Fruit fly (Drosophila melanogaster) whole organism, prepupa: ENCODE data around the gene Rhp.

Experiments
- Blimp-1 ChIP-seq: fragments of 200-800 bp; sonication (Bioruptor generic); optimal IDR thresholded peaks from 3 replicates; lab custom pipeline; 2017; ENCODE audit warnings: missing biosample characterization, missing genetic modification characterization, mild to moderate bottlenecking, moderate library complexity, missing genetic modification reagents
- CG11294 ChIP-seq: fragments of 200-800 bp; sonication (Bioruptor generic); IDR thresholded peaks from 2 replicates; pipeline ENCODE4 v1.3.6; 2022; ENCODE audit warnings: missing biosample characterization, missing genetic modification characterization
- CG11762 ChIP-seq: fragments of 200-800 bp; sonication (Bioruptor generic); optimal IDR thresholded peaks from 3 replicates; lab custom pipeline; 2016; ENCODE audit warnings: missing biosample characterization, missing genetic modification characterization; ENCODE audit not compliant: insufficient read depth
- CG15336 ChIP-seq: fragments of 200-800 bp; sonication (Bioruptor generic); IDR thresholded peaks from 2 replicates; pipeline ENCODE4 v1.3.6; 2022; ENCODE audit warnings: missing biosample characterization, missing genetic modification characterization
- CG1621 ChIP-seq: fragments of 200-800 bp; sonication (Bioruptor generic); optimal IDR thresholded peaks from 3 replicates; lab custom pipeline; 2018; ENCODE audit warnings: missing biosample characterization, mild to moderate bottlenecking, missing genetic modification characterization
- CG16779 ChIP-seq: fragments of 200-800 bp; sonication (Bioruptor generic); optimal IDR thresholded peaks from 3 replicates; lab custom pipeline; 2017; ENCODE audit warnings: missing biosample characterization, mild to moderate bottlenecking, missing genetic modification characterization
- CG3032 ChIP-seq: fragments of 200-800 bp; optimal IDR thresholded peaks from 2 replicates; lab custom pipeline; 2019; ENCODE audit warnings: missing biosample characterization, mild to moderate bottlenecking, missing genetic modification characterization, moderate library complexity
- CG32006 ChIP-seq: fragments of 200-800 bp; sonication (Bioruptor generic); optimal IDR thresholded peaks from 3 replicates; lab custom pipeline; 2017; ENCODE audit warnings: missing biosample characterization, mild to moderate bottlenecking, missing genetic modification characterization
- CG3919 ChIP-seq: fragments of 200-800 bp; sonication (Bioruptor generic); optimal IDR thresholded peaks from 3 replicates; lab custom pipeline; 2016; ENCODE audit warnings: missing biosample characterization, missing genetic modification characterization
- CG6163 ChIP-seq: fragments of 200-800 bp; sonication (Bioruptor generic); IDR thresholded peaks from 3 replicates; pipeline ENCODE4 v1.3.6; 2022; ENCODE audit warnings: missing biosample characterization, missing genetic modification characterization
- CG6808 ChIP-seq: fragments of 200-800 bp; sonication (Bioruptor generic); optimal IDR thresholded peaks from 3 replicates; lab custom pipeline; 2017; ENCODE audit warnings: missing biosample characterization, missing genetic modification characterization, mild to moderate bottlenecking, moderate library complexity, missing genetic modification reagents
- CG6854 ChIP-seq: fragments of 200-800 bp; sonication (Bioruptor generic); optimal IDR thresholded peaks from 2 replicates; lab custom pipeline; 2017; ENCODE audit warnings: missing biosample characterization, mild to moderate bottlenecking, missing genetic modification characterization
- CG7368 ChIP-seq: fragments of 200-800 bp; sonication (Bioruptor generic); optimal IDR thresholded peaks from 3 replicates; lab custom pipeline; 2016; ENCODE audit warnings: missing biosample characterization, missing genetic modification characterization
- CG8119 ChIP-seq: fragments of 200-800 bp; sonication (Bioruptor generic); IDR thresholded peaks from 3 replicates; pipeline ENCODE4 v1.3.6; 2022; ENCODE audit warnings: missing biosample characterization, missing genetic modification characterization
- CG8319 ChIP-seq: fragments of 200-800 bp; sonication (Bioruptor generic); optimal IDR thresholded peaks from 3 replicates; lab custom pipeline; 2016; ENCODE audit warnings: missing biosample characterization, missing genetic modification characterization
- Eip78C ChIP-seq: fragments of 200-800 bp; sonication (Bioruptor generic); peaks from one replicate; lab custom pipeline; 2016; ENCODE audit warnings: missing biosample characterization, missing genetic modification characterization
- Ets21C ChIP-seq: fragments of 200-800 bp; sonication (Bioruptor generic); optimal IDR thresholded peaks from 3 replicates; lab custom pipeline; 2016; ENCODE audit warnings: missing biosample characterization, missing genetic modification characterization
- Ets96B ChIP-seq: fragments of 200-800 bp; optimal IDR thresholded peaks from 2 replicates; lab custom pipeline; 2019; ENCODE audit warnings: missing biosample characterization, mild to moderate bottlenecking, missing genetic modification characterization, moderate library complexity
- Hr38 ChIP-seq: sonication (Bioruptor generic); optimal IDR thresholded peaks from 2 replicates; lab custom pipeline; 2016; ENCODE audit warnings: missing biosample characterization, missing genetic modification characterization
- Lpt ChIP-seq: fragments of 200-800 bp; sonication (Bioruptor generic); optimal IDR thresholded peaks from 3 replicates; lab custom pipeline; 2016; ENCODE audit warnings: missing biosample characterization, missing genetic modification characterization
- Met ChIP-seq: fragments of 200-800 bp; sonication (Bioruptor generic); optimal IDR thresholded peaks from 3 replicates; lab custom pipeline; 2016; ENCODE audit warnings: missing biosample characterization, missing genetic modification characterization
- Sox102F ChIP-seq: fragments of 200-800 bp; sonication (Bioruptor generic); optimal IDR thresholded peaks from 2 replicates; lab custom pipeline; 2016; ENCODE audit warnings: missing biosample characterization, mild to moderate bottlenecking, missing genetic modification characterization
- Sox14 ChIP-seq: fragments of 200-800 bp; sonication (Bioruptor generic); optimal IDR thresholded peaks from 3 replicates; lab custom pipeline; 2016; ENCODE audit warnings: missing biosample characterization, missing genetic modification characterization
- achi ChIP-seq: fragments of 200-800 bp; sonication (Bioruptor generic); optimal IDR thresholded peaks from 3 replicates; lab custom pipeline; 2016; ENCODE audit warnings: missing biosample characterization, missing genetic modification characterization
- cyc ChIP-seq: fragments of 200-800 bp; sonication (Bioruptor generic); optimal IDR thresholded peaks from 3 replicates; lab custom pipeline; 2016; ENCODE audit warnings: missing biosample characterization, missing genetic modification characterization
- dac ChIP-seq: fragments of 200-800 bp; sonication (Bioruptor generic); optimal IDR thresholded peaks from 2 replicates; lab custom pipeline; 2017; ENCODE audit warnings: missing biosample characterization, mild to moderate bottlenecking, missing genetic modification characterization
- dsx ChIP-seq: fragments of 200-800 bp; optimal IDR thresholded peaks from 3 replicates; lab custom pipeline; 2019; ENCODE audit warnings: missing biosample characterization, mild to moderate bottlenecking, missing genetic modification characterization, moderate library complexity; ENCODE audit not compliant: poor library complexity, severe bottlenecking
- eg ChIP-seq: fragments of 200-800 bp; sonication (Bioruptor generic); IDR thresholded peaks from 3 replicates; pipeline ENCODE4 v1.3.6; 2022; ENCODE audit warnings: missing biosample characterization, missing genetic modification characterization
- esn ChIP-seq: fragments of 200-800 bp; sonication (Bioruptor generic); optimal IDR thresholded peaks from 2 replicates; lab custom pipeline; 2016; ENCODE audit warnings: missing biosample characterization, mild to moderate bottlenecking, missing genetic modification characterization, moderate library complexity
- fd85E ChIP-seq: fragments of 200-800 bp; sonication (Bioruptor generic); optimal IDR thresholded peaks from 3 replicates; lab custom pipeline; 2016; ENCODE audit warnings: missing biosample characterization, missing genetic modification characterization
- fkh ChIP-seq: fragments of 200-800 bp; sonication (Bioruptor generic); optimal IDR thresholded peaks from 3 replicates; lab custom pipeline; 2017; ENCODE audit warnings: missing biosample characterization, mild to moderate bottlenecking, missing genetic modification characterization, moderate library complexity
- lz ChIP-seq: fragments of 200-800 bp; sonication (Bioruptor generic); optimal IDR thresholded peaks from 3 replicates; lab custom pipeline; 2016; ENCODE audit warnings: missing biosample characterization, missing genetic modification characterization
- net ChIP-seq: fragments of 200-800 bp; sonication (Bioruptor generic); optimal IDR thresholded peaks from 3 replicates; lab custom pipeline; 2016; ENCODE audit warnings: missing biosample characterization, missing genetic modification characterization
- pdm3 ChIP-seq: fragments of 200-800 bp; sonication (Bioruptor generic); optimal IDR thresholded peaks from 3 replicates; lab custom pipeline; 2016; ENCODE audit warnings: missing biosample characterization, missing genetic modification characterization
- salr ChIP-seq, 2 experiments: fragments of 200-800 bp; sonication (Bioruptor generic); optimal IDR thresholded peaks; 3 replicates each; lab custom pipeline; 2016 to 2018; ENCODE audit warnings: missing biosample characterization in 2 of 2, missing genetic modification characterization in 2 of 2, mild to moderate bottlenecking in 1 of 2
- ss ChIP-seq, 2 experiments: fragments of 200-800 bp; sonication (Bioruptor generic); optimal IDR thresholded peaks; 2 replicates in 1 of 2; 3 replicates in 1 of 2; lab custom pipeline; 2017 to 2018; ENCODE audit warnings: mild to moderate bottlenecking in 2 of 2, missing biosample characterization in 2 of 2, missing genetic modification characterization in 2 of 2, moderate library complexity in 1 of 2
- svp ChIP-seq: fragments of 200-800 bp; sonication (Bioruptor generic); peaks from one replicate; lab custom pipeline; 2016; ENCODE audit warnings: missing biosample characterization, missing genetic modification characterization

Gene Rhp

dm6 chrX:15812615-15812995, 23.9 kb downstream of the Rhp start:
- no peak for TF ChIP-seq CG8319
- no peak for TF ChIP-seq cyc (GFP tag; lab: Kevin White, UChicago)
- TF ChIP-seq Hr38 (GFP tag; lab: Kevin White, UChicago): no peak
- TF ChIP-seq ss (GFP tag; optimal IDR thresholded peaks at IDR 0.05; lab: Kevin White, UChicago): no peak
- TF ChIP-seq salr (GFP tag; optimal IDR thresholded peaks at IDR 0.05; lab: Kevin White, UChicago): peak in 1 of 2 experiments; percentile 10
- TF ChIP-seq Ets21C: no peak

dm6 chrX:15813224-15813623, 24.5 kb downstream of the Rhp start:
- TF ChIP-seq CG1621: peak; percentile 61
- peak; percentile 16 for TF ChIP-seq fkh
- no peak for TF ChIP-seq CG16779
- peak; percentile 8 for TF ChIP-seq Sox102F (GFP tag; lab: Kevin White, UChicago)
- TF ChIP-seq CG6854 (GFP tag; lab: Kevin White, UChicago): peak; percentile 25
- peak; percentile 3 for TF ChIP-seq dsx (GFP tag; lab: Kevin White, UChicago)
- TF ChIP-seq CG8119 (GFP tag; lab: Robert Waterston, UW): no peak

dm6 chrX:15814485-15814884, 25.8 kb downstream of the Rhp start:
- TF ChIP-seq Blimp-1 (GFP tag; lab: Kevin White, UChicago): no peak
- no peak for TF ChIP-seq Ets96B
- TF ChIP-seq Lpt (GFP tag; lab: Kevin White, UChicago): no peak
- TF ChIP-seq eg (GFP tag; lab: Robert Waterston, UW): no peak
- TF ChIP-seq CG11294: no peak
- no peak for TF ChIP-seq CG3919
- TF ChIP-seq svp (GFP tag; lab: Kevin White, UChicago): no peak
- no peak for TF ChIP-seq CG8119 (GFP tag; lab: Robert Waterston, UW)
- no peak for TF ChIP-seq CG6854 (GFP tag; lab: Kevin White, UChicago)
- no peak for TF ChIP-seq CG15336 (GFP tag; lab: Robert Waterston, UW)
- no peak for TF ChIP-seq CG7368 (GFP tag; lab: Kevin White, UChicago)

dm6 chrX:15816127-15816526, 27.4 kb downstream of the Rhp start:
- TF ChIP-seq CG11762 (GFP tag; lab: Kevin White, UChicago) (no peak), Eip78C (peak; percentile 19), Sox14 (GFP tag; lab: Kevin White, UChicago) (no peak)
- TF ChIP-seq, all 60 proteins: peak for 1

- no peak for TF ChIP-seq pdm3 (GFP tag; lab: Kevin White, UChicago)
- no peak for TF ChIP-seq Met (GFP tag; lab: Kevin White, UChicago)
- no peak for TF ChIP-seq dac (GFP tag; lab: Kevin White, UChicago)
- TF ChIP-seq net: no peak
- no peak for TF ChIP-seq fd85E
- no peak for TF ChIP-seq CG3032 (tag; lab: Kevin White, UChicago)
- TF ChIP-seq eg (GFP tag; lab: Robert Waterston, UW): no peak
- TF ChIP-seq CG7368 (GFP tag; lab: Kevin White, UChicago): no peak
- no peak for TF ChIP-seq lz (GFP tag; lab: Kevin White, UChicago)
- no peak for TF ChIP-seq CG6163
- no peak for TF ChIP-seq Eip78C
- TF ChIP-seq CG6808 (GFP tag; lab: Kevin White, UChicago): no peak
- TF ChIP-seq esn (GFP tag; lab: Kevin White, UChicago): no peak
- no peak for TF ChIP-seq CG8119 (GFP tag; lab: Robert Waterston, UW)
- no peak for TF ChIP-seq achi (GFP tag; lab: Kevin White, UChicago)
- TF ChIP-seq ss (GFP tag; optimal IDR thresholded peaks at IDR 0.05; lab: Kevin White, UChicago): no peak
- TF ChIP-seq CG32006 (GFP tag; lab: Kevin White, UChicago): no peak
- no peak for TF ChIP-seq Sox14 (GFP tag; lab: Kevin White, UChicago)
These were observed 28.2 kb downstream of the Rhp start for dm6 chrX:15816905-15817304.
